Fruit fly (Drosophila melanogaster) ovary, adult (tissue): ENCODE measurements around the gene Efr.

Source experiments
- CG17801 ChIP-seq: fragments of 200-800 bp; optimal IDR thresholded peaks from 2 replicates; lab custom pipeline; 2019; ENCODE audit warnings: missing biosample characterization, mild to moderate bottlenecking, missing genetic modification characterization, moderate library complexity; ENCODE audit not compliant: partially characterized antibody

The Efr gene

dm6 chrX:6231764-6232163, 12.0 kb downstream of the Efr start:
- TF ChIP-seq CG17801 (GFP tag; lab: Kevin White, UChicago) = no peak

dm6 chrX:6237015-6237414, 17.3 kb downstream of the Efr start, which contains the start of gene CG14445:
CG14445 (plus strand) TSS chrX:6237315.
- no peak for TF ChIP-seq CG17801 (GFP tag; lab: Kevin White, UChicago)

- no peak for TF ChIP-seq CG17801 (GFP tag; lab: Kevin White, UChicago)
Observed at dm6 chrX:6252897-6253540, 33.3 kb downstream of the Efr start.

DNA sequence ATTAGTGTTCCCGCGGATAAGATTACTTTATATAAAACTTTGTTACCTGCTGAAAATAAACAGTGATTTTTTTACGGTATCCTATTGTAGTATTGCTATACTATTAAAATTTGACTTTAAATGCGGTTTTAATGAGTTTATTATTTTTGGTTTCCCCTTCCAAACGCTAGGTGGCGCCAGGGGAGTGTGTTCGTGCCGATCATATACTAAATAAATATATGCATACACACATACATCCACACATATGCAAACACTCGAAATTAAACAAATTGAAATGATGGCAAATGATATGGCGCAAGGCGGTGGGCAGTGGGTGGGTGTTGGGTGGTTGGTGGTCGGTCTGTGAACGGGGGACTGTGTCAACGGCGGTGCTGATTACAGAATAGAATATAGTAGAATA, 33.9 kb downstream of the Efr start:
- no peak for TF ChIP-seq CG17801 (GFP tag; lab: Kevin White, UChicago)

dm6 chrX:6254617-6255349, 35.0 kb downstream of the Efr start:
- TF ChIP-seq CG17801 (GFP tag; lab: Kevin White, UChicago) = no peak

- peak; percentile 35 for TF ChIP-seq CG17801 (GFP tag; lab: Kevin White, UChicago)
Observed at dm6 chrX:6255414-6255915, 35.7 kb downstream of the Efr start, which contains the start of the genes Rbcn-3A and Spx. Rbcn-3A (minus strand) TSS chrX:6255487. Spx (plus strand) TSS chrX:6255822.

DNA sequence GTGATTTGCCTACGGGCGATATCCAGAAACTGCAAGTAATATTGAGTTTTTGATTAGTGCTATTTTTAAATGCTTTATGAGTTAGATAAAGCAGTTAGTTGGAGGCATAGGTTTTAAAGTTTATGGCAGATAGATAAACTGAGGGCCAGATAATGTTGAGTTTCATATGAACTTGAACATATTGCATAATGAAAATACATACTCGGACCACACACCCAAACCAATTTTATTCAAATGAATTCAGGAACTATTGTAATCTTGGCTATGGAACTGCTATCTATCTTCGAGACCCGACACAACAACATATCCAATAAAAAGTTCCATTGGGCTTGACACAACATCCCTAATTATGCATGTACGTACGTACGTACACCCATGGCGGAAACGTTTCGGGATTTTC, 39.9 kb downstream of the Efr start:
- TF ChIP-seq CG17801 (GFP tag; lab: Kevin White, UChicago) = no peak

- TF ChIP-seq CG17801 (GFP tag; lab: Kevin White, UChicago) = no peak
Observed at dm6 chrX:6260900-6261299, 41.1 kb downstream of the Efr start, which contains the start of gene Josd. Josd (plus strand) TSS chrX:6261169.

DNA sequence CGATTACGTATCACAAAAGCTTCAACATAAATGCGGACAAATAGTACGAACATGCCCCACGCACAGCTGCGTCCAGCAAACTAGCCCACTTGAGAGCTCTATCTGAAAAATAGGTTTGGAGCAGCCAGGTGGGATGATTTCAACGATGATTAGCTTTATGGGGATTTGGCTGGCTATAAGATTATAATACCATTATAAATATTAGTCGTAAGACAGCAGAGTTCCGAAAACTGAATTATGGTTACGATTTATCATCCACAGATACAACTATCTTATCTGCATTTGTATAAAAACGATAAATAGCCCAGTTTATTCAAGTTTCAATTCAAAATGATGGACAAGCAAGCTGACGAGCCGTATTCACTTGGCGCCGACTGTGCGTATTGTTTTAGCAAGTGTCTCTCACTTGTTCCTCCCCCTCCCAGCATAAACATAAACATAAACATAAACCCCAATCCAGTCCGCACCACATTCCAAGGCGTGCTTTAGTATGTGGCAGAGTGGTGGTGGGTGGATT, 43.9 kb downstream of the Efr start:
- TF ChIP-seq CG17801 (GFP tag; lab: Kevin White, UChicago) = no peak

DNA sequence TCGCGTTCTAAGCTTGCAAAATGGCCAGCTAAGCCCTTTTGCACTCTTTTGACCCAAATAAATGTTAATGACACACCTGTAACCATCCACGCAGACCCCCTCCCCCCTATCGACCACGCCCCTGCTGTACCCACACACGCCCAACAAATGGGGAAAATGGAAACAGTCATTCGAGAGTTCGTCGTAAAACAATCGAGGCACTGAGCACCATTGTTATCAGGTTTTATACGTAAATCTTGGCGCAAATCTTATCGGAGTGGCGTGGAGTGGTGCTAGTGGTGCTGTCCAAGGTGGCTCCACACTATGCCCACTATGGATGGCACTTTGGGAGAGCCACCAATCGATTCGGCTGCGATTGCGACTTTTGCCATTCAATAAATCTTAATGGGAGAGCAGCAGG, 44.7 kb downstream of the Efr start:
- no peak for TF ChIP-seq CG17801 (GFP tag; lab: Kevin White, UChicago)

DNA sequence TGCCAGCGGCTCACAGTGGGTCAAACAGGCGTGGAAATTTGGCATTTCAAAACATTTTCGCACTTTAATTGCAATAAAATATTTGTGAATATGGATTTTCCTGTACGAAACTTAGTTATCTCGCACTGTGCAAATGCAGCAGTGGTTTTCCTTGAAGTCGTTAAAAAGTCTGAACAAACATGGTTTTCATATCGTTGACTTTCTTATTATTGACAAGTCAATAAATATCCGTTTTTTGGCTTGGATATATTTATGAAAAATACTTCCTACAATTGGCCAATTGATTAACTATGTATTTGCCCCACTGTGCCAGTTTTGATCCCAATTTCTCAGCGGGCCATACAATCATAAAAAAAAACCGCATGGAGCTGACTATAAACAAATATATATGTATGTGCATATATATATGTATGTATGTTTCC, 45.7 kb downstream of the Efr start:
- peak; percentile 95 for TF ChIP-seq CG17801 (GFP tag; lab: Kevin White, UChicago)

dm6 chrX:6266092-6266491, 46.3 kb downstream of the Efr start:
- TF ChIP-seq CG17801 (GFP tag; lab: Kevin White, UChicago) = no peak

DNA sequence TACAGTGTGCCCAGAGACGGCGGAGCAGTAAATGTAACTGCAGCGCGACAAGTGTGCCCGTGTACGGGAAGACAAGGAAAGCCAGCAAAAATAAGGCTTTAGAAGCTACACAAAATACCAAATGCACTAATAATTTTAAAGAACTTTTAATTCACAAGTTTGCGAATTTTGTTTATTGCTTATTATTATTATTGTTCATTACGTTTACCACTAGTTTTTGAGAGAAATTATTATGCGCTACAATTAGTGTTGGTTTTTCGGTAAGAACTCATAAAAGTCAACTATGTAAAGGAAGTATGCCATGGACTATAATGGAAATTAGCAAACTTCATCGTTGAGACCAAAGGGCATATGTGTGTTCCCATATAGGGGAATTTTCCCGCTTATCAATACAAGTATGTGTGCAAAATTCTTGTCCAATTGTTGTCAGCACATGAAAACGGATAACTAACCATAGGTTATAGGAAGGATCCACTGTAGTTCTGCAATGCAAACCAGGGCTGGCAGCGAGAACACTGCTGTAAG, 47.5 kb downstream of the Efr start, which contains the start of gene schlank:
Gene schlank (minus strand): TSS at position 42 of the 525 bp plus-strand sequence.
- no peak for TF ChIP-seq CG17801 (GFP tag; lab: Kevin White, UChicago)

- TF ChIP-seq CG17801 (GFP tag; lab: Kevin White, UChicago) = peak; percentile 34
Observed at dm6 chrX:6267745-6268582, 48.2 kb downstream of the Efr start, which contains the start of gene Spt6. Spt6 (plus strand) TSS chrX:6267797.
